Fruit fly (Drosophila melanogaster): ENCODE data around the gene CG9396.

The CG9396 gene

dm6 chr3R:9551013-9551658, 20.3 kb downstream of the CG9396 start (continued):
- peak; percentile 81 for TF ChIP-seq CG7987 (GFP tag; optimal IDR thresholded peaks at IDR 0.05)
- TF ChIP-seq CG16863 (GFP tag; optimal IDR thresholded peaks at IDR 0.05) = no peak
- no peak for TF ChIP-seq klu (GFP tag; IDR thresholded peaks at IDR 0.05)
- peak; percentile 62 for TF ChIP-seq scrt (GFP tag; optimal IDR thresholded peaks at IDR 0.05)
- no peak for TF ChIP-seq Dbx (GFP tag; IDR thresholded peaks at IDR 0.05)
- TF ChIP-seq CG1602 (GFP tag; optimal IDR thresholded peaks at IDR 0.05) = no peak
- peak; percentile 72 for TF ChIP-seq ash1 (GFP tag; optimal IDR thresholded peaks at IDR 0.05)
- no peak for TF ChIP-seq CG14667 (GFP tag; IDR thresholded peaks at IDR 0.05)
- TF ChIP-seq CG12769 (tag; optimal IDR thresholded peaks at IDR 0.05) = peak; percentile 80
- TF ChIP-seq onecut (GFP tag; IDR thresholded peaks at IDR 0.05) = peak; percentile 98
- no peak for TF ChIP-seq ken (GFP tag; IDR thresholded peaks at IDR 0.05)
- peak; percentile 38 for TF ChIP-seq CG12744 (GFP tag; optimal IDR thresholded peaks at IDR 0.05)
- no peak for TF ChIP-seq crp (GFP tag; optimal IDR thresholded peaks at IDR 0.05)
- TF ChIP-seq gt (GFP tag; IDR thresholded peaks at IDR 0.05) = no peak
- no peak for TF ChIP-seq Doc2 (GFP tag; IDR thresholded peaks at IDR 0.05)
- TF ChIP-seq CG8944 (GFP tag; optimal IDR thresholded peaks at IDR 0.05) = no peak
- TF ChIP-seq tap (tag; optimal IDR thresholded peaks at IDR 0.05) = no peak
- peak; percentile 5 for TF ChIP-seq CG1792 (GFP tag; optimal IDR thresholded peaks at IDR 0.05)
- TF ChIP-seq Lim3 (GFP tag; IDR thresholded peaks at IDR 0.05) = no peak
- no peak for TF ChIP-seq CG16779 (GFP tag; IDR thresholded peaks at IDR 0.05)
- no peak for TF ChIP-seq gfzf (GFP tag; optimal IDR thresholded peaks at IDR 0.05)
- TF ChIP-seq cg (GFP tag; optimal IDR thresholded peaks at IDR 0.05) = peak; percentile 97
- peak; percentile 32 for TF ChIP-seq disco-r (GFP tag; optimal IDR thresholded peaks at IDR 0.05)
- peak; percentile 50 for TF ChIP-seq Asciz (GFP tag; optimal IDR thresholded peaks at IDR 0.05)
- no peak for TF ChIP-seq so (GFP tag; IDR thresholded peaks at IDR 0.05)
- TF ChIP-seq CG34224 (GFP tag; IDR thresholded peaks at IDR 0.05; ENCODE audit: partially characterized antibody) = no peak
- no peak for TF ChIP-seq Six4 (GFP tag; optimal IDR thresholded peaks at IDR 0.05)
- peak in 1 of 2 experiments; percentile 83 for TF ChIP-seq Eip74EF (GFP tag; optimal IDR thresholded peaks at IDR 0.05)
- TF ChIP-seq CG2202 (tag; optimal IDR thresholded peaks at IDR 0.05) = no peak
- TF ChIP-seq gro (GFP tag; optimal IDR thresholded peaks at IDR 0.05) = peak; percentile 66
- peak; percentile 71 for TF ChIP-seq CG6854 (GFP tag; optimal IDR thresholded peaks at IDR 0.05)
- no peak for TF ChIP-seq luna (GFP tag; optimal IDR thresholded peaks at IDR 0.05)
- TF ChIP-seq pho (GFP tag; optimal IDR thresholded peaks at IDR 0.05) = no peak
- TF ChIP-seq CG14014 (GFP tag; IDR thresholded peaks at IDR 0.05) = no peak
- TF ChIP-seq dm (GFP tag; optimal IDR thresholded peaks at IDR 0.05) = no peak
- TF ChIP-seq chn (GFP tag; optimal IDR thresholded peaks at IDR 0.05) = peak; percentile 76
- no peak for TF ChIP-seq CG6272 (GFP tag; IDR thresholded peaks at IDR 0.05)
- TF ChIP-seq MTF-1 (GFP tag; optimal IDR thresholded peaks at IDR 0.05; ENCODE audit: borderline replicate concordance) = peak; percentile 79
- TF ChIP-seq crc (GFP tag; optimal IDR thresholded peaks at IDR 0.05) = no peak
- TF ChIP-seq CG18619 (GFP tag; optimal IDR thresholded peaks at IDR 0.05) = peak; percentile 5
- no peak for TF ChIP-seq ind (GFP tag; optimal IDR thresholded peaks at IDR 0.05)
- peak; percentile 66 for TF ChIP-seq CG13894 (tag; optimal IDR thresholded peaks at IDR 0.05)
- TF ChIP-seq caup (GFP tag; optimal IDR thresholded peaks at IDR 0.05; ENCODE audit: severe bottlenecking) = peak; percentile 87
- TF ChIP-seq Fer3 (tag; optimal IDR thresholded peaks at IDR 0.05) = peak; percentile 21
- no peak for TF ChIP-seq CG8765 (GFP tag; IDR thresholded peaks at IDR 0.05)
- no peak for TF ChIP-seq inv (GFP tag; IDR thresholded peaks at IDR 0.05; ENCODE audit: partially characterized antibody)
- no peak for TF ChIP-seq zen (tag; optimal IDR thresholded peaks at IDR 0.05)
- no peak for TF ChIP-seq Abd-B (GFP tag; optimal IDR thresholded peaks at IDR 0.05)
- TF ChIP-seq Fer2 (tag; optimal IDR thresholded peaks at IDR 0.05) = no peak
- no peak for TF ChIP-seq CG18262 (tag; optimal IDR thresholded peaks at IDR 0.05)

Data from whole organism, embryonic.